Fruit fly (Drosophila melanogaster) whole organism, embryonic: ENCODE data around the gene CG8564.

Experiments used
- C15 ChIP-seq: fragments of 200-800 bp; sonication (Bioruptor generic); IDR thresholded peaks from 3 replicates; pipeline ENCODE4 v1.3.6; 2022; ENCODE audit warnings: missing biosample characterization, missing genetic modification characterization
- CG11456 ChIP-seq: fragments of 200-800 bp; sonication (Bioruptor generic); IDR thresholded peaks from 3 replicates; pipeline ENCODE4 v1.3.6; 2022; ENCODE audit warnings: missing biosample characterization, missing genetic modification characterization
- CG12659 ChIP-seq: fragments of 200-800 bp; sonication (Bioruptor generic); optimal IDR thresholded peaks from 3 replicates; lab custom pipeline; 2017; ENCODE audit warnings: mild to moderate bottlenecking, missing biosample characterization, missing genetic modification reagents, missing genetic modification characterization
- CG13287 ChIP-seq: fragments of 200-800 bp; sonication (Bioruptor generic); IDR thresholded peaks from 2 replicates; pipeline ENCODE4 v1.3.6; 2022; ENCODE audit warnings: missing biosample characterization, missing genetic modification characterization; ENCODE audit not compliant: partially characterized antibody
- CG14710 ChIP-seq: fragments of 200-800 bp; sonication (Bioruptor generic); optimal IDR thresholded peaks from 3 replicates; lab custom pipeline; 2019; ENCODE audit warnings: missing biosample characterization, mild to moderate bottlenecking, missing genetic modification characterization, moderate library complexity
- CG15514 ChIP-seq: fragments of 200-800 bp; sonication (Bioruptor generic); optimal IDR thresholded peaks from 3 replicates; lab custom pipeline; 2017; ENCODE audit warnings: missing biosample characterization, missing genetic modification characterization, mild to moderate bottlenecking, moderate library complexity, missing genetic modification reagents
- CG15601 ChIP-seq: fragments of 200-800 bp; sonication (Bioruptor generic); optimal IDR thresholded peaks from 3 replicates; lab custom pipeline; 2019; ENCODE audit warnings: missing biosample characterization, mild to moderate bottlenecking, missing genetic modification characterization, moderate library complexity
- CG16813 ChIP-seq: fragments of 200-800 bp; sonication (Bioruptor generic); IDR thresholded peaks from 3 replicates; pipeline ENCODE4 v1.3.6; 2022; ENCODE audit warnings: missing biosample characterization, missing genetic modification characterization; ENCODE audit not compliant: partially characterized antibody
- CG17912 ChIP-seq: fragments of 200-800 bp; sonication (Bioruptor generic); optimal IDR thresholded peaks from 2 replicates; lab custom pipeline; 2018; ENCODE audit warnings: missing biosample characterization, mild to moderate bottlenecking, missing genetic modification characterization
- CG2199 ChIP-seq: fragments of 200-800 bp; sonication (Bioruptor generic); IDR thresholded peaks from 3 replicates; pipeline ENCODE4 v1.3.6; 2022; ENCODE audit warnings: missing biosample characterization, missing genetic modification characterization
- CG32767 ChIP-seq: fragments of 200-800 bp; sonication (Bioruptor generic); IDR thresholded peaks from 2 replicates; pipeline ENCODE4 v1.3.6; 2022; ENCODE audit warnings: missing biosample characterization, missing genetic modification characterization
- CG33557 ChIP-seq: fragments of 200-800 bp; sonication (Bioruptor generic); optimal IDR thresholded peaks from 2 replicates; lab custom pipeline; 2019; ENCODE audit warnings: missing biosample characterization, mild to moderate bottlenecking, missing genetic modification characterization, moderate library complexity
- CG34376 ChIP-seq: fragments of 200-800 bp; sonication (Bioruptor generic); optimal IDR thresholded peaks from 2 replicates; lab custom pipeline; 2018; ENCODE audit warnings: missing biosample characterization, mild to moderate bottlenecking, missing genetic modification characterization
- CG42726 ChIP-seq: fragments of 200-800 bp; sonication (Bioruptor generic); IDR thresholded peaks from 2 replicates; pipeline ENCODE4 v1.3.6; 2022; ENCODE audit warnings: missing biosample characterization, missing genetic modification characterization; ENCODE audit not compliant: partially characterized antibody
- CG5953 ChIP-seq: fragments of 200-800 bp; sonication (Bioruptor generic); IDR thresholded peaks from 2 replicates; pipeline ENCODE4 v1.3.6; 2022; ENCODE audit warnings: missing biosample characterization, missing genetic modification characterization
- CG6254 ChIP-seq: fragments of 200-800 bp; sonication (Bioruptor generic); optimal IDR thresholded peaks from 3 replicates; lab custom pipeline; 2017; ENCODE audit warnings: mild to moderate bottlenecking, missing biosample characterization, missing genetic modification reagents, missing genetic modification characterization
- CG6683 ChIP-seq: fragments of 200-800 bp; sonication (Bioruptor generic); optimal IDR thresholded peaks from 2 replicates; lab custom pipeline; 2017; ENCODE audit warnings: missing biosample characterization, mild to moderate bottlenecking, missing genetic modification characterization, missing genetic modification reagents
- CG7928 ChIP-seq: fragments of 200-800 bp; sonication (Bioruptor generic); optimal IDR thresholded peaks from 2 replicates; lab custom pipeline; 2017; ENCODE audit warnings: missing biosample characterization, mild to moderate bottlenecking, missing genetic modification characterization
- E2f2 ChIP-seq: fragments of 200-800 bp; sonication (Bioruptor generic); IDR thresholded peaks from 2 replicates; pipeline ENCODE4 v1.3.6; 2022; ENCODE audit warnings: missing biosample characterization, missing genetic modification characterization
- ERR ChIP-seq: fragments of 200-800 bp; sonication (Bioruptor generic); optimal IDR thresholded peaks from 2 replicates; lab custom pipeline; 2016; ENCODE audit warnings: missing biosample characterization, missing genetic modification characterization
- Ets97D ChIP-seq: fragments of 200-800 bp; sonication (Bioruptor generic); optimal IDR thresholded peaks from 3 replicates; lab custom pipeline; 2016; ENCODE audit warnings: missing biosample characterization, missing genetic modification characterization
- Hmx ChIP-seq: fragments of 200-800 bp; sonication (Bioruptor generic); optimal IDR thresholded peaks from 2 replicates; lab custom pipeline; 2016; ENCODE audit warnings: missing biosample characterization, missing genetic modification characterization
- Hsf ChIP-seq: fragments of 200-800 bp; sonication (Bioruptor generic); optimal IDR thresholded peaks from 3 replicates; lab custom pipeline; 2016; ENCODE audit warnings: missing biosample characterization, missing genetic modification characterization
- MESR4 ChIP-seq: fragments of 200-800 bp; sonication (Bioruptor generic); optimal IDR thresholded peaks from 2 replicates; lab custom pipeline; 2018; ENCODE audit warnings: missing biosample characterization, mild to moderate bottlenecking, missing genetic modification characterization, moderate library complexity
- Max ChIP-seq: fragments of 200-800 bp; sonication (Bioruptor generic); optimal IDR thresholded peaks from 2 replicates; lab custom pipeline; 2016; ENCODE audit warnings: missing biosample characterization, mild to moderate bottlenecking, missing genetic modification characterization
- Nf-YA ChIP-seq: fragments of 200-800 bp; sonication (Bioruptor generic); IDR thresholded peaks from 2 replicates; pipeline ENCODE4 v1.3.6; 2022; ENCODE audit warnings: missing biosample characterization, missing genetic modification characterization
- Opbp ChIP-seq: fragments of 200-800 bp; sonication (Bioruptor generic); IDR thresholded peaks from 3 replicates; pipeline ENCODE4 v1.3.6; 2022; ENCODE audit warnings: missing biosample characterization, missing genetic modification characterization; ENCODE audit not compliant: partially characterized antibody
- TFAM ChIP-seq: fragments of 200-800 bp; sonication (Bioruptor generic); optimal IDR thresholded peaks from 2 replicates; lab custom pipeline; 2017; ENCODE audit warnings: missing biosample characterization, missing genetic modification characterization, inconsistent platforms
- amos ChIP-seq: fragments of 200-800 bp; sonication (Bioruptor generic); IDR thresholded peaks from 2 replicates; pipeline ENCODE4 v1.3.6; 2022; ENCODE audit warnings: missing biosample characterization, missing genetic modification characterization; ENCODE audit not compliant: partially characterized antibody
- crol ChIP-seq: fragments of 200-800 bp; sonication (Bioruptor generic); IDR thresholded peaks from 2 replicates; pipeline ENCODE4 v1.3.6; 2022; ENCODE audit warnings: missing biosample characterization, missing genetic modification characterization
- dan ChIP-seq: fragments of 200-800 bp; sonication (Bioruptor generic); IDR thresholded peaks from 2 replicates; pipeline ENCODE4 v1.3.6; 2022; ENCODE audit warnings: missing biosample characterization, missing genetic modification characterization
- dpn ChIP-seq, 2 experiments: fragments of 200-800 bp; sonication (Bioruptor generic); optimal IDR thresholded peaks; 3 replicates each; lab custom pipeline; 2016; ENCODE audit warnings: missing biosample characterization in 2 of 2, missing genetic modification characterization in 2 of 2
- esg ChIP-seq: fragments of 200-800 bp; sonication (Bioruptor generic); conservative IDR thresholded peaks from 2 replicates; pipeline ENCODE4 v1.3.6; 2022; ENCODE audit warnings: missing biosample characterization, missing genetic modification characterization
- gfzf ChIP-seq: fragments of 200-800 bp; sonication (Bioruptor generic); optimal IDR thresholded peaks from 2 replicates; lab custom pipeline; 2016; ENCODE audit warnings: missing biosample characterization, mild to moderate bottlenecking, missing genetic modification characterization, moderate library complexity
- gro ChIP-seq: fragments of 200-800 bp; sonication (Bioruptor generic); optimal IDR thresholded peaks from 2 replicates; lab custom pipeline; 2016; ENCODE audit warnings: missing biosample characterization, missing genetic modification characterization
- h ChIP-seq: fragments of >200 bp; optimal IDR thresholded peaks from 2 replicates; lab custom pipeline; 2017
- hb ChIP-seq: fragments of 200-800 bp; sonication (Bioruptor generic); IDR thresholded peaks from 3 replicates; pipeline ENCODE4 v1.3.6; 2022; ENCODE audit warnings: missing biosample characterization, missing genetic modification characterization; ENCODE audit not compliant: partially characterized antibody
- her ChIP-seq: fragments of 200-800 bp; sonication (Bioruptor generic); optimal IDR thresholded peaks from 2 replicates; lab custom pipeline; 2016; ENCODE audit warnings: missing biosample characterization, missing genetic modification characterization
- kah ChIP-seq: fragments of 200-800 bp; sonication (Bioruptor generic); optimal IDR thresholded peaks from 2 replicates; lab custom pipeline; 2018; ENCODE audit warnings: missing biosample characterization, mild to moderate bottlenecking, missing genetic modification characterization
- luna ChIP-seq: fragments of 200-800 bp; sonication (Bioruptor generic); optimal IDR thresholded peaks from 2 replicates; lab custom pipeline; 2016; ENCODE audit warnings: missing biosample characterization, missing genetic modification characterization
- p53 ChIP-seq: fragments of 200-800 bp; sonication (Bioruptor generic); optimal IDR thresholded peaks from 2 replicates; lab custom pipeline; 2016; ENCODE audit warnings: missing biosample characterization, missing genetic modification characterization
- peb ChIP-seq: fragments of 200-800 bp; sonication (Bioruptor generic); IDR thresholded peaks from 2 replicates; pipeline ENCODE4 v1.3.6; 2022; ENCODE audit warnings: missing biosample characterization, missing genetic modification characterization
- rib ChIP-seq: fragments of 200-800 bp; sonication (Bioruptor generic); IDR thresholded peaks from 2 replicates; pipeline ENCODE4 v1.3.6; 2022; ENCODE audit warnings: missing biosample characterization, missing genetic modification characterization
- run ChIP-seq: fragments of 200-800 bp; sonication (Bioruptor generic); optimal IDR thresholded peaks from 3 replicates; lab custom pipeline; 2018; ENCODE audit warnings: missing biosample characterization, mild to moderate bottlenecking, missing genetic modification characterization
- sens ChIP-seq: fragments of 200-800 bp; sonication (Bioruptor generic); peaks from one replicate; lab custom pipeline; 2016; ENCODE audit warnings: missing biosample characterization, missing genetic modification characterization
- seq ChIP-seq: fragments of 200-800 bp; sonication (Bioruptor generic); IDR thresholded peaks from 2 replicates; pipeline ENCODE4 v1.3.6; 2022; ENCODE audit warnings: missing biosample characterization, missing genetic modification characterization
- stwl ChIP-seq: fragments of 200-800 bp; sonication (Bioruptor generic); optimal IDR thresholded peaks from 3 replicates; lab custom pipeline; 2018; ENCODE audit warnings: missing biosample characterization, mild to moderate bottlenecking, missing genetic modification characterization, moderate library complexity
- toy ChIP-seq: fragments of 200-800 bp; sonication (Bioruptor generic); IDR thresholded peaks from 2 replicates; pipeline ENCODE4 v1.3.6; 2022; ENCODE audit warnings: missing biosample characterization, missing genetic modification characterization
- trem ChIP-seq: fragments of 200-800 bp; optimal IDR thresholded peaks from 3 replicates; lab custom pipeline; 2019; ENCODE audit warnings: missing biosample characterization, mild to moderate bottlenecking, missing genetic modification characterization, moderate library complexity
- vvl ChIP-seq: fragments of 200-800 bp; sonication (Bioruptor generic); IDR thresholded peaks from 2 replicates; pipeline ENCODE4 v1.3.6; 2022; ENCODE audit warnings: missing biosample characterization, missing genetic modification characterization
- wor ChIP-seq: fragments of 200-800 bp; sonication (Bioruptor generic); IDR thresholded peaks from 2 replicates; pipeline ENCODE4 v1.3.6; 2022; ENCODE audit warnings: missing biosample characterization, missing genetic modification characterization

Gene CG8564

DNA sequence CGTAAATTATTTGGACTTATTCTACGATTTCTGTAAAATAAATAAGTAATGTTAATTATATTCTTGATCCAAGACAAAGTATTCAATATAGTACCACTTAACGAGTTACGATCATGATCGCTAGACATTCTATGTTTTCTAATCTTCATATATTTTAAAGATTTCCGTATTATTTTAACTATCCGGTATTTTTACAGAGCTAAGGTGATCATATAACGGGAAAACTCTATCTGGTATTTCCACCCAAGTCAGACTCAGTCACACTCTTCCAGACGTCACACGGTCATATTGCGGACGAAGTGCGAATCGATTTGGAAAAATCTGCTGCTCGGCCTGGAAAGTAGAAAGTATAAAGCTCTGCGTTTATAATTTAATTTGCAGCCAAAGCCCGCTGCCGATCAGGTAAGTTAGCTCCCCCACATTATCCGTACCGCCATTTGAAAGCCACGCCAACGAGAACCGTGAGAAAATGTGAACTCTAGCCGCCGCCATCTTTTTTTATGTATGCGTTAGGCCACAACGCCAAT is 48.4 kb downstream of the CG8564 start, which contains the start of the genes lark and eco (continued):
- TF ChIP-seq seq (GFP tag; lab: Robert Waterston, UW) (no peak), Nf-YA (GFP tag; lab: Robert Waterston, UW) (no peak), CG16813 (GFP tag; lab: Robert Waterston, UW) (no peak), CG32767 (GFP tag; lab: Robert Waterston, UW) (peak; percentile 98), kah (GFP tag; lab: Kevin White, UChicago) (no peak), her (GFP tag; lab: Kevin White, UChicago) (no peak), dpn (GFP tag; optimal IDR thresholded peaks at IDR 0.05; lab: Kevin White, UChicago) (no peak), CG6683 (GFP tag; lab: Kevin White, UChicago) (no peak), amos (GFP tag; lab: Robert Waterston, UW) (peak; percentile 41; the same call in 1 of the 2 replicates), vvl (0 out of 2 replicates have a peak, but pooled peaks have one; percentile 10), esg (no peak), CG14710 (tag; lab: Kevin White, UChicago) (peak; percentile 64), h (lab: Kevin White, UChicago) (no peak), CG13287 (peak; percentile 25; the same call in 1 of the 2 replicates), CG42726 (GFP tag; lab: Robert Waterston, UW) (peak; percentile 31; the same call in 1 of the 2 replicates), Opbp (GFP tag; lab: Robert Waterston, UW) (peak; percentile 40; the same call in 1 of the 3 replicates), p53 (GFP tag; lab: Kevin White, UChicago) (no peak), Hmx (GFP tag; lab: Kevin White, UChicago) (no peak), CG15601 (tag; lab: Kevin White, UChicago) (no peak), CG2199 (GFP tag; lab: Robert Waterston, UW) (no peak), CG7928 (no peak), gro (GFP tag; lab: Kevin White, UChicago) (no peak), toy (GFP tag; lab: Robert Waterston, UW) (no peak), Hsf (no peak), peb (no peak), sens (GFP tag; lab: Kevin White, UChicago) (peak; percentile 74), C15 (GFP tag; lab: Robert Waterston, UW) (no peak), dan (GFP tag; lab: Robert Waterston, UW) (no peak), gfzf (GFP tag; lab: Kevin White, UChicago) (peak; percentile 89), TFAM (GFP tag; lab: Kevin White, UChicago) (no peak), Ets97D (GFP tag; lab: Kevin White, UChicago) (peak; percentile 44), E2f2 (GFP tag; lab: Robert Waterston, UW) (no peak; the same call in 1 of the 2 replicates), CG11456 (GFP tag; lab: Robert Waterston, UW) (no peak), CG33557 (GFP tag; lab: Kevin White, UChicago) (peak; percentile 2), hb (GFP tag; lab: Robert Waterston, UW) (no peak), Max (GFP tag; lab: Kevin White, UChicago) (no peak), luna (GFP tag; lab: Kevin White, UChicago) (no peak), ERR (GFP tag; lab: Kevin White, UChicago) (no peak), MESR4 (GFP tag; lab: Kevin White, UChicago) (peak; percentile 98), run (no peak), wor (GFP tag; lab: Robert Waterston, UW) (no peak), stwl (tag; lab: Kevin White, UChicago) (no peak), CG12659 (peak; percentile 71), crol (no peak), CG34376 (GFP tag; lab: Kevin White, UChicago) (no peak), CG6254 (GFP tag; lab: Kevin White, UChicago) (no peak), CG17912 (GFP tag; lab: Kevin White, UChicago) (no peak), CG5953 (no peak), rib (no peak), trem (tag; lab: Kevin White, UChicago) (peak; percentile 26), CG15514 (peak; percentile 6)
